Worm (Caenorhabditis elegans) whole organism, midembryonic: Measurements from ENCODE around the gene Y41C4A.22.

Experiments used
- klf-2 ChIP-seq: fragments of 200-800 bp; sonication (Bioruptor generic); conservative IDR thresholded peaks from 2 replicates; pipeline ENCODE4 v1.3.6; 2022; ENCODE audit warnings: missing genetic modification reagents, missing genetic modification characterization, missing compliant biosample characterization
- tab-1 ChIP-seq: fragments of 200-800 bp; sonication (Bioruptor generic); IDR thresholded peaks from 2 replicates; pipeline ENCODE4 v1.3.6; 2022; ENCODE audit warnings: missing genetic modification characterization, missing compliant biosample characterization

DNA sequence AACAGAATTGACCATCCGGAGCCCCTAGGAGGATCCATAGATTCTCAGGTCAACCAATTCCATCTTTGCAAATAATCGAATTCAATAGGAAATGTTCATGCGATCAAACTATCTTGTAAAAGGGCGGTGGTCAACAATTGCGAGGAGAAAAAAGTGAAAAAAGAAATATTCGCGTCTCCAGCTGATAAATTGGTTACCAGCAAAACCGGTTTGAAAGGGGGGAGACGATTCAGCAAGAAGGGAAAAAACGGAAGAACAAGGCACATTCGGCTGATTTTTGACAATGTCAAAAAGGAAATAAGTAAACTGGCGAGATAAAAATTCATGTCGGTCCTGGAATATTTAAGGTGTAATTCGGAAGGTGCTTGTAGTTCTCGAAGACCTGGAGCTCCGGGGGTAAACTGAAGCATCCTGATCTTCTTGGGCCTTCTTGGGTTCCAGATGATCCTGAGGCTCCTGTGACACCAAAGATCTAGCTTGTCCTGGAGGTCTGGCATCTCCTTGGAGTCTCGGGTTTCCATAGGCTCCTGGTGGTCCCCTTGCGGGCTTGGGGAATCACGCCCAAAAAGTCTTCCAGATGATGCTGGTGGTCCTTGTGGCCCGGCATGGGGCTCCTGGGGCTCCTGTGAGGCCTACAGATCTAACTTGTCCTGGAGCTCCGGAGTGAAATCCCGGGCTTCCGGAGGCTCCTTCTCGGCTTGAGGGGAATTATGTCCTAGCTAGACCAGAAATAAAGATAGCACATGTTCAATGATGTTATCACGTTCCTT lies 8.1 kb downstream of the Y41C4A.22 start:
- no peak for TF ChIP-seq klf-2 (GFP tag; lab: Robert Waterston, UW)
- no peak for TF ChIP-seq tab-1
